6 fruit fly cellular contexts compared by ENCODE assay signal in genomic region chr3R:11221437-11222230, dm6.
TF ChIP-seq lines count a peak whose summit lies in the region.

Gene CG6693, minus strand, starts transcription at chr3R:11221639.
Gene RpL3, plus strand, starts transcription at chr3R:11221894.

- TF ChIP-seq CTCF in S2 (optimal IDR thresholded peaks at IDR 0.05; lab: Kevin White, UChicago) = peak; percentile 63 to 66
- TF ChIP-seq CTCF in whole organism, embryonic (GFP tag; optimal IDR thresholded peaks at IDR 0.05; lab: Kevin White, UChicago) = peak; percentile 64

TF ChIP-seq in whole organism, adult, 20 proteins besides CTCF, POLR2A, EP300 and RAD21 (continues in another document):
- TF ChIP-seq cnc (optimal IDR thresholded peaks at IDR 0.05; lab: Kevin White, UChicago) = peak in 1 of 2 experiments; percentile 46
- peak; percentile 75 for TF ChIP-seq cic (GFP tag; optimal IDR thresholded peaks at IDR 0.05; lab: Kevin White, UChicago)
- peak; percentile 69 for TF ChIP-seq CG7045 (GFP tag; optimal IDR thresholded peaks at IDR 0.05; lab: Kevin White, UChicago)
- no peak for TF ChIP-seq CG5204 (GFP tag; optimal IDR thresholded peaks at IDR 0.05; lab: Kevin White, UChicago)
- peak; percentile 85 for TF ChIP-seq CG12768 (GFP tag; optimal IDR thresholded peaks at IDR 0.05; lab: Kevin White, UChicago)
- TF ChIP-seq CG7101 (tag; optimal IDR thresholded peaks at IDR 0.05; lab: Kevin White, UChicago) = peak; percentile 91
- TF ChIP-seq ovo (GFP tag; optimal IDR thresholded peaks at IDR 0.05; lab: Kevin White, UChicago) = peak; percentile 39
- peak; percentile 56 for TF ChIP-seq tj (GFP tag; optimal IDR thresholded peaks at IDR 0.05; lab: Kevin White, UChicago)
- TF ChIP-seq CG1620 (GFP tag; optimal IDR thresholded peaks at IDR 0.05; lab: Kevin White, UChicago) = peak; percentile 73
- TF ChIP-seq Crg-1 (GFP tag; optimal IDR thresholded peaks at IDR 0.05; lab: Kevin White, UChicago) = peak; percentile 78
- TF ChIP-seq Mnt (GFP tag; optimal IDR thresholded peaks at IDR 0.05; lab: Kevin White, UChicago) = peak; percentile 97
- TF ChIP-seq CG11617 (GFP tag; optimal IDR thresholded peaks at IDR 0.05; lab: Kevin White, UChicago) = peak; percentile 84
- peak; percentile 81 for TF ChIP-seq Hr96 (GFP tag; optimal IDR thresholded peaks at IDR 0.05; lab: Kevin White, UChicago)
- peak; percentile 68 for TF ChIP-seq toe (GFP tag; optimal IDR thresholded peaks at IDR 0.05; lab: Kevin White, UChicago)
- peak; percentile 73 for TF ChIP-seq pad (GFP tag; optimal IDR thresholded peaks at IDR 0.05; lab: Kevin White, UChicago)
- TF ChIP-seq kay (GFP tag; lab: Kevin White, UChicago; ENCODE audit: borderline replicate concordance) = no peak
- TF ChIP-seq CG14711 (tag; optimal IDR thresholded peaks at IDR 0.05; lab: Kevin White, UChicago) = peak; percentile 57
- TF ChIP-seq Clk (GFP tag; optimal IDR thresholded peaks at IDR 0.05; lab: Kevin White, UChicago) = peak; percentile 54

TF ChIP-seq in whole organism, embryonic, 481 proteins besides CTCF, POLR2A, EP300 and RAD21 (continues in another document):
- peak; percentile 63 for TF ChIP-seq CG9932 (GFP tag; IDR thresholded peaks at IDR 0.05; lab: Robert Waterston, UW)
- no peak for TF ChIP-seq Kr (GFP tag; optimal IDR thresholded peaks at IDR 0.05; lab: Kevin White, UChicago)
- peak; percentile 50 for TF ChIP-seq CG4617 (GFP tag; optimal IDR thresholded peaks at IDR 0.05; lab: Kevin White, UChicago; ENCODE audit: borderline replicate concordance)
- TF ChIP-seq Jarid2 (GFP tag; optimal IDR thresholded peaks at IDR 0.05; lab: Kevin White, UChicago) = peak; percentile 85
- no peak; the same call in 2 of the 3 replicates for TF ChIP-seq CG34224 (GFP tag; IDR thresholded peaks at IDR 0.05; lab: Robert Waterston, UW; ENCODE audit: partially characterized antibody)
- TF ChIP-seq emc (GFP tag; optimal IDR thresholded peaks at IDR 0.05; lab: Kevin White, UChicago) = peak; percentile 53
- peak; percentile 53 for TF ChIP-seq disco-r (GFP tag; optimal IDR thresholded peaks at IDR 0.05; lab: Kevin White, UChicago)
- no peak for TF ChIP-seq peb (GFP tag; IDR thresholded peaks at IDR 0.05; lab: Robert Waterston, UW)
- peak; percentile 38 for TF ChIP-seq CG12744 (GFP tag; optimal IDR thresholded peaks at IDR 0.05; lab: Kevin White, UChicago)
- peak; percentile 70 for TF ChIP-seq Dek (tag; optimal IDR thresholded peaks at IDR 0.05; lab: Kevin White, UChicago)
- TF ChIP-seq Ptx1 (GFP tag; IDR thresholded peaks at IDR 0.05; lab: Robert Waterston, UW) = peak; percentile 43; the same call in 1 of the 2 replicates
- TF ChIP-seq CG2202 (tag; optimal IDR thresholded peaks at IDR 0.05; lab: Kevin White, UChicago) = peak; percentile 70
- TF ChIP-seq CG2875 (GFP tag; optimal IDR thresholded peaks at IDR 0.05; lab: Kevin White, UChicago) = peak; percentile 87
- TF ChIP-seq bsh (GFP tag; optimal IDR thresholded peaks at IDR 0.05; lab: Kevin White, UChicago) = peak; percentile 63 to 66
- peak; percentile 95 for TF ChIP-seq HLHmδ (GFP tag; optimal IDR thresholded peaks at IDR 0.05; lab: Kevin White, UChicago)
- no peak for TF ChIP-seq zf30C (GFP tag; optimal IDR thresholded peaks at IDR 0.05; lab: Kevin White, UChicago)
- peak; percentile 81 for TF ChIP-seq HmgZ (tag; optimal IDR thresholded peaks at IDR 0.05; lab: Kevin White, UChicago)

TF ChIP-seq in whole organism, prepupa, 60 proteins besides CTCF, POLR2A, EP300 and RAD21 (continues in another document):
- no peak for TF ChIP-seq svp (GFP tag; lab: Kevin White, UChicago)
- TF ChIP-seq ss (GFP tag; optimal IDR thresholded peaks at IDR 0.05; lab: Kevin White, UChicago) = peak; percentile 82 to 83
- peak; percentile 75 for TF ChIP-seq CG9139 (GFP tag; optimal IDR thresholded peaks at IDR 0.05; lab: Kevin White, UChicago)
- TF ChIP-seq Ets96B (tag; optimal IDR thresholded peaks at IDR 0.05; lab: Kevin White, UChicago) = peak; percentile 59
- TF ChIP-seq CG11762 (GFP tag; optimal IDR thresholded peaks at IDR 0.05; lab: Kevin White, UChicago; ENCODE audit: insufficient read depth) = peak; percentile 51
- TF ChIP-seq Lpt (GFP tag; optimal IDR thresholded peaks at IDR 0.05; lab: Kevin White, UChicago) = peak; percentile 11
- TF ChIP-seq Sox14 (GFP tag; optimal IDR thresholded peaks at IDR 0.05; lab: Kevin White, UChicago) = peak; percentile 53
- peak; percentile 72; the same call in 2 of the 3 replicates for TF ChIP-seq eg (GFP tag; IDR thresholded peaks at IDR 0.05; lab: Robert Waterston, UW)
- peak; percentile 63 for TF ChIP-seq Smox (GFP tag; optimal IDR thresholded peaks at IDR 0.05; lab: Kevin White, UChicago)
- no peak for TF ChIP-seq Hr4 (GFP tag; optimal IDR thresholded peaks at IDR 0.05; lab: Kevin White, UChicago)
- peak; percentile 28 for TF ChIP-seq fkh (GFP tag; optimal IDR thresholded peaks at IDR 0.05; lab: Kevin White, UChicago)
- peak; percentile 54 for TF ChIP-seq lz (GFP tag; optimal IDR thresholded peaks at IDR 0.05; lab: Kevin White, UChicago)
- TF ChIP-seq CG8119 (GFP tag; IDR thresholded peaks at IDR 0.05; lab: Robert Waterston, UW) = peak; percentile 52; the same call in 2 of the 3 replicates
- TF ChIP-seq salr (GFP tag; optimal IDR thresholded peaks at IDR 0.05; lab: Kevin White, UChicago) = peak in 1 of 2 experiments; percentile 50
- TF ChIP-seq Eip93F (GFP tag; optimal IDR thresholded peaks at IDR 0.05; lab: Kevin White, UChicago) = no peak
- peak; percentile 58 for TF ChIP-seq CG1621 (tag; optimal IDR thresholded peaks at IDR 0.05; lab: Kevin White, UChicago)
- peak; percentile 64 for TF ChIP-seq pdm3 (GFP tag; optimal IDR thresholded peaks at IDR 0.05; lab: Kevin White, UChicago)
- TF ChIP-seq CG3919 (GFP tag; optimal IDR thresholded peaks at IDR 0.05; lab: Kevin White, UChicago) = peak; percentile 76
- TF ChIP-seq Gug (GFP tag; IDR thresholded peaks at IDR 0.05; lab: Robert Waterston, UW) = no peak

TF ChIP-seq in whole organism, pupa, 21 proteins besides CTCF, POLR2A, EP300 and RAD21:
- peak; percentile 81 for TF ChIP-seq CG12605 (GFP tag; IDR thresholded peaks at IDR 0.05; lab: Robert Waterston, UW)
- TF ChIP-seq CG34367 (tag; optimal IDR thresholded peaks at IDR 0.05; lab: Kevin White, UChicago) = peak; percentile 58
- peak; percentile 74 for TF ChIP-seq CG32121 (GFP tag; IDR thresholded peaks at IDR 0.05; lab: Robert Waterston, UW)
- TF ChIP-seq CG15710 (tag; optimal IDR thresholded peaks at IDR 0.05; lab: Kevin White, UChicago) = peak; percentile 49
- TF ChIP-seq CG17806 (tag; optimal IDR thresholded peaks at IDR 0.05; lab: Kevin White, UChicago) = peak; percentile 31
- no peak for TF ChIP-seq Pif1B (GFP tag; optimal IDR thresholded peaks at IDR 0.05; lab: Kevin White, UChicago)
- no peak for TF ChIP-seq CG10348 (GFP tag; IDR thresholded peaks at IDR 0.05; lab: Robert Waterston, UW)
- TF ChIP-seq CG4496 (GFP tag; IDR thresholded peaks at IDR 0.05; lab: Robert Waterston, UW) = peak; percentile 78
- peak; percentile 81 for TF ChIP-seq Snoo (tag; optimal IDR thresholded peaks at IDR 0.05; lab: Kevin White, UChicago)
- no peak for TF ChIP-seq rn (GFP tag; IDR thresholded peaks at IDR 0.05; lab: Robert Waterston, UW)
- TF ChIP-seq CG8159 (tag; optimal IDR thresholded peaks at IDR 0.05; lab: Kevin White, UChicago) = peak; percentile 59
- TF ChIP-seq fd96Ca (GFP tag; IDR thresholded peaks at IDR 0.05; lab: Robert Waterston, UW) = no peak
- no peak for TF ChIP-seq Pif1A (GFP tag; optimal IDR thresholded peaks at IDR 0.05; lab: Kevin White, UChicago)
- no peak for TF ChIP-seq CG9948 (tag; optimal IDR thresholded peaks at IDR 0.05; lab: Kevin White, UChicago)
- no peak for TF ChIP-seq CG13204 (GFP tag; optimal IDR thresholded peaks at IDR 0.05; lab: Kevin White, UChicago)
- peak; percentile 16 for TF ChIP-seq EcR (GFP tag; optimal IDR thresholded peaks at IDR 0.05; lab: Kevin White, UChicago)
- peak; percentile 61 for TF ChIP-seq Ets98B (GFP tag; IDR thresholded peaks at IDR 0.05; lab: Robert Waterston, UW)
- peak; percentile 56 for TF ChIP-seq gl (tag; optimal IDR thresholded peaks at IDR 0.05; lab: Kevin White, UChicago)
- TF ChIP-seq D1 (tag; optimal IDR thresholded peaks at IDR 0.05; lab: Kevin White, UChicago) = no peak
- TF ChIP-seq CG8301 (tag; optimal IDR thresholded peaks at IDR 0.05; lab: Kevin White, UChicago) = no peak
- no peak for TF ChIP-seq CG14655 (GFP tag; optimal IDR thresholded peaks at IDR 0.05; lab: Kevin White, UChicago)

TF ChIP-seq in whole organism, wandering third instar larva, 38 proteins besides CTCF, POLR2A, EP300 and RAD21 (continues in another document):
- TF ChIP-seq Dif (GFP tag; optimal IDR thresholded peaks at IDR 0.05; lab: Kevin White, UChicago; ENCODE audit: partially characterized antibody) (peak; percentile 60), Vsx2 (GFP tag; optimal IDR thresholded peaks at IDR 0.05; lab: Kevin White, UChicago; ENCODE audit: partially characterized antibody) (no peak), sv (GFP tag; optimal IDR thresholded peaks at IDR 0.05; lab: Kevin White, UChicago) (peak; percentile 63), CG9705 (GFP tag; optimal IDR thresholded peaks at IDR 0.05; lab: Kevin White, UChicago) (peak; percentile 54), br (GFP tag; optimal IDR thresholded peaks at IDR 0.05; lab: Kevin White, UChicago) (peak; percentile 66), OdsH (GFP tag; optimal IDR thresholded peaks at IDR 0.05; lab: Kevin White, UChicago) (peak; percentile 69), lola (GFP tag; optimal IDR thresholded peaks at IDR 0.05; lab: Kevin White, UChicago) (no peak), fru (GFP tag; optimal IDR thresholded peaks at IDR 0.05; lab: Kevin White, UChicago) (peak; percentile 75), rgr (GFP tag; optimal IDR thresholded peaks at IDR 0.05; lab: Kevin White, UChicago) (peak; percentile 87), ey (GFP tag; optimal IDR thresholded peaks at IDR 0.05; lab: Kevin White, UChicago) (peak; percentile 12), Myc (optimal IDR thresholded peaks at IDR 0.05; lab: Kevin White, UChicago) (peak; percentile 43), jim (GFP tag; optimal IDR thresholded peaks at IDR 0.05; lab: Kevin White, UChicago) (no peak), Jra (GFP tag; optimal IDR thresholded peaks at IDR 0.05; lab: Kevin White, UChicago) (peak; percentile 71), Hnf4 (GFP tag; optimal IDR thresholded peaks at IDR 0.05; lab: Kevin White, UChicago) (peak; percentile 87), foxo (GFP tag; optimal IDR thresholded peaks at IDR 0.05; lab: Kevin White, UChicago) (peak in 1 of 2 experiments; percentile 61), Mio (GFP tag; optimal IDR thresholded peaks at IDR 0.05; lab: Kevin White, UChicago) (no peak), Rel (GFP tag; optimal IDR thresholded peaks at IDR 0.05; lab: Kevin White, UChicago) (no peak), Rel (tag; optimal IDR thresholded peaks at IDR 0.05; lab: Kevin White, UChicago) (peak; percentile 74), dsf (GFP tag; optimal IDR thresholded peaks at IDR 0.05; lab: Kevin White, UChicago; ENCODE audit: borderline replicate concordance) (peak; percentile 45), h (GFP tag; optimal IDR thresholded peaks at IDR 0.05; lab: Kevin White, UChicago) (peak; percentile 84), CrebA (GFP tag; optimal IDR thresholded peaks at IDR 0.05; lab: Kevin White, UChicago; ENCODE audit: borderline replicate concordance) (no peak), Hr83 (GFP tag; optimal IDR thresholded peaks at IDR 0.05; lab: Kevin White, UChicago; ENCODE audit: poor library complexity, severe bottlenecking) (peak; percentile 90)
